Fruit fly (Drosophila melanogaster) whole organism, embryonic: Measurements from ENCODE around the gene CG44303.

ENCODE experiments used
- Bteb2 ChIP-seq: fragments of 200-800 bp; sonication (Bioruptor generic); optimal IDR thresholded peaks from 2 replicates; lab custom pipeline; 2016; ENCODE audit warnings: missing biosample characterization, missing genetic modification characterization
- CG11456 ChIP-seq: fragments of 200-800 bp; sonication (Bioruptor generic); IDR thresholded peaks from 3 replicates; pipeline ENCODE4 v1.3.6; 2022; ENCODE audit warnings: missing biosample characterization, missing genetic modification characterization
- CG12942 ChIP-seq: fragments of 200-800 bp; sonication (Bioruptor generic); optimal IDR thresholded peaks from 3 replicates; lab custom pipeline; 2016; ENCODE audit warnings: missing biosample characterization, missing genetic modification characterization
- CG13424 ChIP-seq: fragments of 200-800 bp; sonication (Bioruptor generic); optimal IDR thresholded peaks from 2 replicates; lab custom pipeline; 2019; ENCODE audit warnings: missing biosample characterization, mild to moderate bottlenecking, missing genetic modification characterization, moderate library complexity
- CG14965 ChIP-seq: fragments of 200-800 bp; sonication (Bioruptor generic); optimal IDR thresholded peaks from 2 replicates; lab custom pipeline; 2016; ENCODE audit warnings: missing biosample characterization, missing genetic modification characterization, borderline replicate concordance
- CG15269 ChIP-seq: fragments of 200-800 bp; sonication (Bioruptor generic); optimal IDR thresholded peaks from 2 replicates; lab custom pipeline; 2018; ENCODE audit warnings: missing biosample characterization, mild to moderate bottlenecking, missing genetic modification characterization, moderate library complexity
- CG1529 ChIP-seq: fragments of 200-800 bp; sonication (Bioruptor generic); optimal IDR thresholded peaks from 3 replicates; lab custom pipeline; 2018; ENCODE audit warnings: missing biosample characterization, missing genetic modification characterization
- CG1602 ChIP-seq: fragments of 200-800 bp; sonication (Bioruptor generic); optimal IDR thresholded peaks from 3 replicates; lab custom pipeline; 2016; ENCODE audit warnings: missing biosample characterization, missing genetic modification characterization
- CG1603 ChIP-seq: fragments of 200-800 bp; sonication (Bioruptor generic); optimal IDR thresholded peaks from 2 replicates; lab custom pipeline; 2019; ENCODE audit warnings: missing biosample characterization, mild to moderate bottlenecking, missing genetic modification characterization, moderate library complexity
- CG18262 ChIP-seq: fragments of 200-800 bp; optimal IDR thresholded peaks from 3 replicates; lab custom pipeline; 2019; ENCODE audit warnings: missing biosample characterization, mild to moderate bottlenecking, missing genetic modification characterization, moderate library complexity
- CG18599 ChIP-seq: fragments of 200-800 bp; sonication (Bioruptor generic); optimal IDR thresholded peaks from 3 replicates; lab custom pipeline; 2017; ENCODE audit warnings: missing biosample characterization, missing genetic modification characterization, mild to moderate bottlenecking, moderate library complexity, missing genetic modification reagents
- CG31224 ChIP-seq: fragments of 200-800 bp; sonication (Bioruptor generic); IDR thresholded peaks from 2 replicates; pipeline ENCODE4 v1.3.6; 2022; ENCODE audit warnings: missing biosample characterization, missing genetic modification characterization
- CG31388 ChIP-seq: fragments of 200-800 bp; sonication (Bioruptor generic); optimal IDR thresholded peaks from 2 replicates; lab custom pipeline; 2016; ENCODE audit warnings: missing biosample characterization, missing genetic modification characterization
- CG31441 ChIP-seq: fragments of 200-800 bp; sonication (Bioruptor generic); IDR thresholded peaks from 2 replicates; pipeline ENCODE4 v1.3.6; 2022; ENCODE audit warnings: missing biosample characterization, missing genetic modification characterization
- CG34376 ChIP-seq: fragments of 200-800 bp; sonication (Bioruptor generic); optimal IDR thresholded peaks from 2 replicates; lab custom pipeline; 2018; ENCODE audit warnings: missing biosample characterization, mild to moderate bottlenecking, missing genetic modification characterization
- CG3995 ChIP-seq: fragments of 200-800 bp; sonication (Bioruptor generic); optimal IDR thresholded peaks from 3 replicates; lab custom pipeline; 2016; ENCODE audit warnings: missing biosample characterization, missing genetic modification characterization
- CG4707 ChIP-seq: fragments of 200-800 bp; sonication (Bioruptor generic); optimal IDR thresholded peaks from 2 replicates; lab custom pipeline; 2018; ENCODE audit warnings: missing biosample characterization, mild to moderate bottlenecking, missing genetic modification characterization, moderate library complexity
- CG5245 ChIP-seq: fragments of 200-800 bp; sonication (Bioruptor generic); optimal IDR thresholded peaks from 3 replicates; lab custom pipeline; 2016; ENCODE audit warnings: missing biosample characterization, missing genetic modification characterization
- CG6689 ChIP-seq: fragments of 200-800 bp; sonication (Bioruptor generic); IDR thresholded peaks from 2 replicates; pipeline ENCODE4 v1.3.6; 2022; ENCODE audit warnings: missing biosample characterization, missing genetic modification characterization
- CG8765 ChIP-seq: fragments of 200-800 bp; sonication (Bioruptor generic); IDR thresholded peaks from 2 replicates; pipeline ENCODE4 v1.3.6; 2022; ENCODE audit warnings: missing biosample characterization, missing genetic modification characterization
- CG9797 ChIP-seq: fragments of 200-800 bp; sonication (Bioruptor generic); optimal IDR thresholded peaks from 3 replicates; lab custom pipeline; 2018; ENCODE audit warnings: missing biosample characterization, mild to moderate bottlenecking, missing genetic modification characterization
- Dbx ChIP-seq: fragments of 200-800 bp; sonication (Bioruptor generic); IDR thresholded peaks from 3 replicates; pipeline ENCODE4 v1.3.6; 2022; ENCODE audit warnings: missing biosample characterization, missing genetic modification characterization
- Dref ChIP-seq: fragments of 200-800 bp; sonication (Bioruptor generic); IDR thresholded peaks from 2 replicates; pipeline ENCODE4 v1.3.6; 2022; ENCODE audit warnings: missing biosample characterization, missing genetic modification characterization
- E2f2 ChIP-seq: fragments of 200-800 bp; sonication (Bioruptor generic); IDR thresholded peaks from 2 replicates; pipeline ENCODE4 v1.3.6; 2022; ENCODE audit warnings: missing biosample characterization, missing genetic modification characterization
- ERR ChIP-seq: fragments of 200-800 bp; sonication (Bioruptor generic); optimal IDR thresholded peaks from 2 replicates; lab custom pipeline; 2016; ENCODE audit warnings: missing biosample characterization, missing genetic modification characterization
- Eip74EF ChIP-seq, 2 experiments: fragments of 200-800 bp in 1 of 2; fragments of >200 bp in 1 of 2; sonication (Bioruptor generic) in 1 of 2; optimal IDR thresholded peaks; 2 replicates each; lab custom pipeline; 2017 to 2019; ENCODE audit warnings: missing biosample characterization in 2 of 2, missing genetic modification characterization in 2 of 2, mild to moderate bottlenecking in 1 of 2, moderate library complexity in 1 of 2
- Fer3 ChIP-seq: fragments of 200-800 bp; sonication (Bioruptor generic); optimal IDR thresholded peaks from 2 replicates; lab custom pipeline; 2018; ENCODE audit warnings: missing biosample characterization, mild to moderate bottlenecking, missing genetic modification characterization, moderate library complexity
- Hr51 ChIP-seq, 2 experiments: fragments of 200-800 bp; sonication (Bioruptor generic); optimal IDR thresholded peaks; 2 replicates in 1 of 2; 3 replicates in 1 of 2; lab custom pipeline; 2016 to 2018; ENCODE audit warnings: missing biosample characterization in 2 of 2, missing genetic modification characterization in 2 of 2, mild to moderate bottlenecking in 1 of 2, moderate library complexity in 1 of 2
- Hsf ChIP-seq: fragments of 200-800 bp; sonication (Bioruptor generic); optimal IDR thresholded peaks from 3 replicates; lab custom pipeline; 2016; ENCODE audit warnings: missing biosample characterization, missing genetic modification characterization
- NC2β ChIP-seq: fragments of 200-800 bp; sonication (Bioruptor generic); optimal IDR thresholded peaks from 2 replicates; lab custom pipeline; 2016; ENCODE audit warnings: missing biosample characterization, missing genetic modification characterization
- Nf-YB ChIP-seq: fragments of 200-800 bp; sonication (Bioruptor generic); optimal IDR thresholded peaks from 3 replicates; lab custom pipeline; 2019; ENCODE audit warnings: missing biosample characterization, mild to moderate bottlenecking, missing genetic modification characterization, moderate library complexity
- Oli ChIP-seq: fragments of 200-800 bp; sonication (Bioruptor generic); optimal IDR thresholded peaks from 2 replicates; lab custom pipeline; 2018; ENCODE audit warnings: missing biosample characterization, mild to moderate bottlenecking, missing genetic modification characterization, moderate library complexity
- Side ChIP-seq: fragments of 200-800 bp; sonication (Bioruptor generic); optimal IDR thresholded peaks from 2 replicates; lab custom pipeline; 2016; ENCODE audit warnings: missing biosample characterization, missing genetic modification characterization
- Taf1 ChIP-seq: fragments of 200-800 bp; sonication (Bioruptor generic); IDR thresholded peaks from 2 replicates; pipeline ENCODE4 v1.3.6; 2022; ENCODE audit warnings: missing biosample characterization, missing genetic modification characterization
- Vsx1 ChIP-seq: fragments of 200-800 bp; sonication (Bioruptor generic); optimal IDR thresholded peaks from 2 replicates; lab custom pipeline; 2017; ENCODE audit warnings: missing biosample characterization, mild to moderate bottlenecking, missing genetic modification characterization, missing genetic modification reagents
- ac ChIP-seq: fragments of 200-800 bp; sonication (Bioruptor generic); optimal IDR thresholded peaks from 3 replicates; lab custom pipeline; 2017; ENCODE audit warnings: missing biosample characterization, mild to moderate bottlenecking, missing genetic modification characterization
- chn ChIP-seq: fragments of 200-800 bp; sonication (Bioruptor generic); optimal IDR thresholded peaks from 2 replicates; lab custom pipeline; 2016; ENCODE audit warnings: missing biosample characterization, missing genetic modification characterization
- corto ChIP-seq: fragments of 200-800 bp; sonication (Bioruptor generic); optimal IDR thresholded peaks from 2 replicates; lab custom pipeline; 2016; ENCODE audit warnings: missing biosample characterization, mild to moderate bottlenecking, missing genetic modification characterization, moderate library complexity
- dmrt11E ChIP-seq: fragments of 200-800 bp; sonication (Bioruptor generic); optimal IDR thresholded peaks from 3 replicates; lab custom pipeline; 2018; ENCODE audit warnings: missing biosample characterization, mild to moderate bottlenecking, missing genetic modification characterization, moderate library complexity
- gro ChIP-seq: fragments of 200-800 bp; sonication (Bioruptor generic); optimal IDR thresholded peaks from 2 replicates; lab custom pipeline; 2016; ENCODE audit warnings: missing biosample characterization, missing genetic modification characterization
- gt ChIP-seq: fragments of 200-800 bp; sonication (Bioruptor generic); IDR thresholded peaks from 2 replicates; pipeline ENCODE4 v1.3.6; 2022; ENCODE audit warnings: missing biosample characterization, missing genetic modification characterization
- jigr1 ChIP-seq: fragments of 200-800 bp; sonication (Bioruptor generic); IDR thresholded peaks from 3 replicates; pipeline ENCODE4 v1.3.6; 2022; ENCODE audit warnings: missing biosample characterization, missing genetic modification characterization
- knrl ChIP-seq: fragments of 200-800 bp; sonication (Bioruptor generic); IDR thresholded peaks from 3 replicates; pipeline ENCODE4 v1.3.6; 2022; ENCODE audit warnings: missing biosample characterization, missing genetic modification characterization; ENCODE audit not compliant: partially characterized antibody
- pnt ChIP-seq: fragments of 200-800 bp; sonication (Bioruptor generic); optimal IDR thresholded peaks from 3 replicates; lab custom pipeline; 2016; ENCODE audit warnings: missing biosample characterization, missing genetic modification characterization
- ranshi ChIP-seq: fragments of 200-800 bp; sonication (Bioruptor generic); IDR thresholded peaks from 2 replicates; pipeline ENCODE4 v1.3.6; 2022; ENCODE audit warnings: missing biosample characterization, missing genetic modification characterization
- sens ChIP-seq: fragments of 200-800 bp; sonication (Bioruptor generic); peaks from one replicate; lab custom pipeline; 2016; ENCODE audit warnings: missing biosample characterization, missing genetic modification characterization
- sens-2 ChIP-seq: fragments of 200-800 bp; sonication (Bioruptor generic); IDR thresholded peaks from 2 replicates; pipeline ENCODE4 v1.3.6; 2022; ENCODE audit warnings: missing biosample characterization, missing genetic modification characterization
- sim ChIP-seq: fragments of 200-800 bp; sonication (Bioruptor generic); IDR thresholded peaks from 2 replicates; pipeline ENCODE4 v1.3.6; 2022; ENCODE audit warnings: missing biosample characterization, missing genetic modification characterization
- sqz ChIP-seq: fragments of 200-800 bp; sonication (Bioruptor generic); optimal IDR thresholded peaks from 3 replicates; lab custom pipeline; 2018; ENCODE audit warnings: missing biosample characterization, mild to moderate bottlenecking, missing genetic modification characterization
- stwl ChIP-seq: fragments of 200-800 bp; sonication (Bioruptor generic); optimal IDR thresholded peaks from 3 replicates; lab custom pipeline; 2018; ENCODE audit warnings: missing biosample characterization, mild to moderate bottlenecking, missing genetic modification characterization, moderate library complexity
- tgo ChIP-seq: fragments of 200-800 bp; sonication (Bioruptor generic); IDR thresholded peaks from 3 replicates; pipeline ENCODE4 v1.3.6; 2022; ENCODE audit warnings: missing biosample characterization, missing genetic modification characterization

CG44303 gene

dm6 chrX:6677826-6678489 lies 9.3 kb downstream of the CG44303 start, which contains the start of gene Fum1 (continued):
- TF ChIP-seq ERR (GFP tag; lab: Kevin White, UChicago) (no peak), Side (GFP tag; lab: Kevin White, UChicago) (no peak), dmrt11E (no peak), CG15269 (tag; lab: Kevin White, UChicago) (no peak), ranshi (GFP tag; lab: Robert Waterston, UW) (no peak), CG18599 (GFP tag; lab: Kevin White, UChicago) (no peak), Bteb2 (GFP tag; lab: Kevin White, UChicago) (no peak), CG31388 (GFP tag; lab: Kevin White, UChicago) (no peak), tgo (GFP tag; lab: Robert Waterston, UW) (no peak), ac (GFP tag; lab: Kevin White, UChicago) (no peak), sim (GFP tag; lab: Robert Waterston, UW) (no peak), CG9797 (GFP tag; lab: Kevin White, UChicago) (no peak), Hr51 (GFP tag; optimal IDR thresholded peaks at IDR 0.05; lab: Kevin White, UChicago) (no peak), NC2β (no peak), Eip74EF (GFP tag; optimal IDR thresholded peaks at IDR 0.05; lab: Kevin White, UChicago) (peak in 1 of 2 experiments; percentile 4), chn (GFP tag; lab: Kevin White, UChicago) (no peak), sqz (GFP tag; lab: Kevin White, UChicago) (no peak), Vsx1 (GFP tag; lab: Kevin White, UChicago) (no peak), gro (GFP tag; lab: Kevin White, UChicago) (peak; percentile 53), gt (GFP tag; lab: Robert Waterston, UW) (no peak), CG6689 (GFP tag; lab: Robert Waterston, UW) (no peak), CG5245 (GFP tag; lab: Kevin White, UChicago) (no peak), CG1529 (GFP tag; lab: Kevin White, UChicago) (no peak), sens-2 (GFP tag; lab: Robert Waterston, UW) (no peak), Hsf (GFP tag; lab: Kevin White, UChicago) (no peak), knrl (GFP tag; lab: Robert Waterston, UW) (peak; percentile 90), Taf1 (no peak), corto (GFP tag; lab: Kevin White, UChicago) (no peak), CG31224 (GFP tag; lab: Robert Waterston, UW) (no peak), CG18262 (tag; lab: Kevin White, UChicago) (peak; percentile 7), stwl (tag; lab: Kevin White, UChicago) (peak; percentile 46), CG3995 (GFP tag; lab: Kevin White, UChicago) (peak; percentile 36), E2f2 (peak; percentile 67), sens (GFP tag; lab: Kevin White, UChicago) (peak; percentile 84), Dbx (GFP tag; lab: Robert Waterston, UW) (no peak), CG14965 (GFP tag; lab: Kevin White, UChicago) (no peak), CG11456 (GFP tag; lab: Robert Waterston, UW) (no peak), CG31441 (GFP tag; lab: Robert Waterston, UW) (no peak), CG1602 (GFP tag; lab: Kevin White, UChicago) (no peak), CG1603 (tag; lab: Kevin White, UChicago) (peak; percentile 22), Oli (tag; lab: Kevin White, UChicago) (no peak), Dref (GFP tag; lab: Robert Waterston, UW) (peak; percentile 74), jigr1 (GFP tag; lab: Robert Waterston, UW) (no peak), pnt (GFP tag; lab: Kevin White, UChicago) (no peak), CG8765 (no peak), CG13424 (tag; lab: Kevin White, UChicago) (no peak), Nf-YB (GFP tag; lab: Kevin White, UChicago) (no peak), CG4707 (GFP tag; lab: Kevin White, UChicago) (no peak), Fer3 (no peak), CG12942 (GFP tag; lab: Kevin White, UChicago) (no peak), CG34376 (GFP tag; lab: Kevin White, UChicago) (peak; percentile 40)
